Worm (Caenorhabditis elegans) whole organism, L4 larva: Measurements from ENCODE around the gene C24H10.4.

Source experiments
- D1046.2 ChIP-seq: fragments of 200-800 bp; sonication (Bioruptor generic); IDR thresholded peaks from 2 replicates; pipeline ENCODE4 v1.3.6; 2022; ENCODE audit warnings: missing genetic modification characterization, missing compliant biosample characterization
- F26F4.8 ChIP-seq: fragments of 200-800 bp; sonication (Bioruptor generic); conservative IDR thresholded peaks from 2 replicates; pipeline ENCODE4 v1.3.6; 2022; ENCODE audit warnings: missing genetic modification characterization, missing compliant biosample characterization
- F44E2.7 ChIP-seq: fragments of 200-800 bp; sonication (Bioruptor generic); IDR thresholded peaks from 2 replicates; pipeline ENCODE4 v2.1.2; 2022; ENCODE audit warnings: missing genetic modification characterization, missing compliant biosample characterization
- F49E8.2 ChIP-seq: sonication (generic microtip); optimal IDR thresholded peaks from 2 replicates; lab custom pipeline; 2016; ENCODE audit warnings: missing compliant biosample characterization, mild to moderate bottlenecking, missing genetic modification characterization, borderline replicate concordance
- T20F7.1 ChIP-seq: fragments of 200-800 bp; sonication (Bioruptor generic); optimal IDR thresholded peaks from 2 replicates; lab custom pipeline; 2018; ENCODE audit warnings: mild to moderate bottlenecking, missing genetic modification characterization, missing compliant biosample characterization
- Y105C5A.15 ChIP-seq: fragments of 200-800 bp; sonication (Bioruptor generic); IDR thresholded peaks from 2 replicates; pipeline ENCODE4 v1.3.6; 2022; ENCODE audit warnings: missing genetic modification characterization, missing compliant biosample characterization
- Y48G9A.11 ChIP-seq: fragments of 200-800 bp; sonication (Bioruptor generic); IDR thresholded peaks from 2 replicates; pipeline ENCODE4 v1.3.6; 2022; ENCODE audit warnings: missing genetic modification reagents, missing genetic modification characterization, missing compliant biosample characterization
- aha-1 ChIP-seq: fragments of 150-350 bp; peaks from one replicate; lab custom pipeline; 2014; ENCODE audit warnings: missing biosample characterization, missing genetic modification characterization
- attf-4 ChIP-seq: sonication (generic microtip); optimal IDR thresholded peaks from 3 replicates; lab custom pipeline; 2017; ENCODE audit warnings: missing biosample characterization, missing genetic modification characterization
- ceh-62 ChIP-seq: sonication (generic microtip); optimal IDR thresholded peaks from 2 replicates; lab custom pipeline; 2017; ENCODE audit warnings: missing biosample characterization, missing genetic modification characterization
- cey-2 ChIP-seq: sonication (generic microtip); optimal IDR thresholded peaks from 3 replicates; lab custom pipeline; 2017; ENCODE audit warnings: missing genetic modification characterization, mild to moderate bottlenecking, missing compliant biosample characterization, antibody characterized with exemption, borderline replicate concordance; ENCODE audit not compliant: insufficient read depth
- daf-16 ChIP-seq, 3 experiments: sonication (generic microtip); optimal IDR thresholded peaks; 2 replicates each; lab custom pipeline; 2016 to 2017; ENCODE audit warnings: missing genetic modification characterization in 3 of 3, missing genetic modification reagents in 3 of 3, mild to moderate bottlenecking in 2 of 3, missing compliant biosample characterization in 2 of 3, missing biosample characterization in 1 of 3, moderate library complexity in 1 of 3
- daf-19 ChIP-seq: fragments of 200-800 bp; sonication (Bioruptor generic); conservative IDR thresholded peaks from 2 replicates; pipeline ENCODE4 v1.3.6; 2022; ENCODE audit warnings: missing genetic modification characterization, missing compliant biosample characterization
- dmd-6 ChIP-seq: fragments of 200-800 bp; sonication (Bioruptor generic); IDR thresholded peaks from 2 replicates; pipeline ENCODE4 v1.3.6; 2022; ENCODE audit warnings: missing genetic modification reagents, missing genetic modification characterization, missing compliant biosample characterization
- dmd-8 ChIP-seq: fragments of 200-800 bp; sonication (Bioruptor generic); IDR thresholded peaks from 2 replicates; pipeline ENCODE4 v1.3.6; 2022; ENCODE audit warnings: missing genetic modification characterization, missing compliant biosample characterization
- dve-1 ChIP-seq: sonication (generic microtip); optimal IDR thresholded peaks from 2 replicates; lab custom pipeline; 2017; ENCODE audit warnings: antibody characterized with exemption, mild to moderate bottlenecking, missing genetic modification characterization, missing compliant biosample characterization; ENCODE audit not compliant: insufficient read depth
- hlh-11 ChIP-seq: fragments of 200-800 bp; sonication (Bioruptor generic); optimal IDR thresholded peaks from 2 replicates; lab custom pipeline; 2018; ENCODE audit warnings: mild to moderate bottlenecking, missing genetic modification characterization, missing compliant biosample characterization
- hlh-30 ChIP-seq: sonication (generic microtip); optimal IDR thresholded peaks from 2 replicates; lab custom pipeline; 2017; ENCODE audit warnings: antibody characterized with exemption, mild to moderate bottlenecking, missing genetic modification characterization, missing compliant biosample characterization; ENCODE audit not compliant: insufficient read depth
- jun-1 ChIP-seq: fragments of 150-350 bp; optimal IDR thresholded peaks from 2 replicates; lab custom pipeline; 2014; ENCODE audit warnings: missing biosample characterization, missing genetic modification reagents, missing genetic modification characterization
- lim-7 ChIP-seq: fragments of 200-800 bp; sonication (Bioruptor generic); IDR thresholded peaks from 2 replicates; pipeline ENCODE4 v1.3.6; 2022; ENCODE audit warnings: missing genetic modification characterization, missing compliant biosample characterization
- lin-1 ChIP-seq: fragments of 200-800 bp; sonication (Bioruptor generic); IDR thresholded peaks from 2 replicates; pipeline ENCODE4 v1.3.6; 2022; ENCODE audit warnings: missing genetic modification reagents, missing genetic modification characterization, missing compliant biosample characterization
- lin-13 ChIP-seq: fragments of 150-350 bp; optimal IDR thresholded peaks from 2 replicates; lab custom pipeline; 2014; ENCODE audit warnings: missing biosample characterization, missing genetic modification reagents, missing genetic modification characterization
- lin-15B ChIP-seq: fragments of 150-350 bp; sonication (generic microtip); optimal IDR thresholded peaks from 3 replicates; lab custom pipeline; 2014; ENCODE audit warnings: missing biosample characterization, missing genetic modification characterization
- lin-29 ChIP-seq: fragments of 200-800 bp; sonication (Bioruptor generic); IDR thresholded peaks from 2 replicates; pipeline ENCODE4 v1.3.6; 2022; ENCODE audit warnings: missing genetic modification reagents, missing genetic modification characterization, missing compliant biosample characterization
- lin-38 ChIP-seq: fragments of 200-800 bp; sonication (Bioruptor generic); IDR thresholded peaks from 2 replicates; pipeline ENCODE4 v1.3.6; 2022; ENCODE audit warnings: missing genetic modification reagents, missing genetic modification characterization, missing compliant biosample characterization
- mdt-29 ChIP-seq: fragments of 200-800 bp; sonication (Bioruptor generic); IDR thresholded peaks from 2 replicates; pipeline ENCODE4 v1.3.6; 2022; ENCODE audit warnings: missing genetic modification reagents, missing genetic modification characterization, missing compliant biosample characterization
- nhr-102 ChIP-seq: sonication (generic microtip); optimal IDR thresholded peaks from 2 replicates; lab custom pipeline; 2016; ENCODE audit warnings: mild to moderate bottlenecking, missing genetic modification characterization, moderate library complexity, missing compliant biosample characterization
- nhr-111 ChIP-seq: fragments of 200-800 bp; sonication (Bioruptor generic); optimal IDR thresholded peaks from 2 replicates; lab custom pipeline; 2018; ENCODE audit warnings: mild to moderate bottlenecking, missing genetic modification characterization, missing compliant biosample characterization
- nhr-237 ChIP-seq: sonication (generic microtip); optimal IDR thresholded peaks from 2 replicates; lab custom pipeline; 2017; ENCODE audit warnings: missing biosample characterization, missing genetic modification characterization
- nhr-41 ChIP-seq: fragments of 200-800 bp; sonication (Bioruptor generic); IDR thresholded peaks from 2 replicates; pipeline ENCODE4 v1.3.6; 2022; ENCODE audit warnings: missing genetic modification reagents, missing genetic modification characterization, missing compliant biosample characterization
- nhr-42 ChIP-seq: fragments of 200-800 bp; sonication (Bioruptor generic); IDR thresholded peaks from 2 replicates; pipeline ENCODE4 v1.3.6; 2022; ENCODE audit warnings: missing genetic modification characterization, missing compliant biosample characterization
- pha-4 ChIP-seq, 2 experiments: fragments of 150-350 bp in 1 of 2; fragments of 200-800 bp in 1 of 2; sonication (Bioruptor generic) in 1 of 2; IDR thresholded peaks in 1 of 2; optimal IDR thresholded peaks in 1 of 2; 2 replicates each; pipeline versions ENCODE4 v1.3.6 to Lab custom; 2014 to 2022; ENCODE audit warnings: missing genetic modification characterization in 2 of 2, missing genetic modification reagents in 2 of 2, missing biosample characterization in 1 of 2, missing compliant biosample characterization in 1 of 2
- sdz-12 ChIP-seq: fragments of 200-800 bp; sonication (Bioruptor generic); optimal IDR thresholded peaks from 2 replicates; lab custom pipeline; 2018; ENCODE audit warnings: mild to moderate bottlenecking, missing genetic modification characterization, missing compliant biosample characterization
- snpc-4 ChIP-seq: fragments of 150-350 bp; optimal IDR thresholded peaks from 2 replicates; lab custom pipeline; 2014; ENCODE audit warnings: missing biosample characterization, missing genetic modification characterization
- tag-97 ChIP-seq: fragments of 200-800 bp; sonication (Bioruptor generic); IDR thresholded peaks from 2 replicates; pipeline ENCODE4 v1.3.6; 2022; ENCODE audit warnings: missing genetic modification characterization, missing compliant biosample characterization
- zfp-3 ChIP-seq: fragments of 200-800 bp; sonication (Bioruptor generic); conservative IDR thresholded peaks from 2 replicates; pipeline ENCODE4 v1.3.6; 2022; ENCODE audit warnings: missing genetic modification reagents, missing genetic modification characterization, missing compliant biosample characterization

Gene C24H10.4

ce11 chrX:5059163-5059562 is at the start of gene C24H10.4:
TSS of gene C24H10.4 (minus strand) at chrX:5059263.
- TF ChIP-seq F44E2.7 (GFP tag; lab: Robert Waterston, UW) (no peak), hlh-11 (tag; lab: Kevin White, UChicago) (no peak), dmd-8 (GFP tag; lab: Robert Waterston, UW) (no peak), nhr-111 (GFP tag; lab: Kevin White, UChicago) (no peak), F49E8.2 (tag; lab: Kevin White, UChicago) (no peak), attf-4 (no peak), lin-15B (tag; lab: Kevin White, UChicago) (no peak), nhr-41 (GFP tag; lab: Robert Waterston, UW) (no peak), tag-97 (GFP tag; lab: Robert Waterston, UW) (no peak), snpc-4 (tag; lab: Kevin White, UChicago) (no peak), ceh-62 (tag; lab: Kevin White, UChicago) (no peak), daf-19 (GFP tag; lab: Robert Waterston, UW) (no peak), F26F4.8 (GFP tag; lab: Robert Waterston, UW) (no peak), cey-2 (tag; lab: Kevin White, UChicago) (no peak), nhr-237 (tag; lab: Kevin White, UChicago) (no peak), D1046.2 (no peak)

- TF ChIP-seq aha-1 (tag; lab: Kevin White, UChicago): peak; percentile 28
- no peak for TF ChIP-seq hlh-30 (tag; lab: Kevin White, UChicago)
These were observed 47.9 kb upstream of the C24H10.4 start, which contains the start of gene C42D8.9 for ce11 chrX:5106942-5107341. TSS of gene C42D8.9 (minus strand) at chrX:5107042.

- peak; percentile 35; the same call in 1 of the 2 replicates for TF ChIP-seq nhr-41 (GFP tag; lab: Robert Waterston, UW)
- no peak for TF ChIP-seq jun-1 (tag; lab: Kevin White, UChicago)
- TF ChIP-seq daf-16 (GFP tag; optimal IDR thresholded peaks at IDR 0.05; lab: Kevin White, UChicago): peak in 1 of 2 experiments; percentile 42
- TF ChIP-seq daf-16 (tag; optimal IDR thresholded peaks at IDR 0.05; lab: Kevin White, UChicago): no peak
- peak; percentile 21 for TF ChIP-seq lin-13
- peak; percentile 9; the same call in 1 of the 2 replicates for TF ChIP-seq pha-4 (GFP tag; IDR thresholded peaks at IDR 0.05; lab: Robert Waterston, UW)
- no peak for TF ChIP-seq pha-4 (tag; optimal IDR thresholded peaks at IDR 0.05; lab: Kevin White, UChicago)
- peak; percentile 63 for TF ChIP-seq T20F7.1 (GFP tag; lab: Kevin White, UChicago)
- peak; percentile 30 for TF ChIP-seq dve-1 (tag; lab: Kevin White, UChicago)
- TF ChIP-seq mdt-29: 0 out of 2 replicates have a peak, but pooled peaks have one; percentile 22
- no peak for TF ChIP-seq ceh-62 (tag; lab: Kevin White, UChicago)
- TF ChIP-seq Y105C5A.15 (GFP tag; lab: Robert Waterston, UW): peak; percentile 82; the same call in 1 of the 2 replicates
- TF ChIP-seq nhr-42 (GFP tag; lab: Robert Waterston, UW): no peak
- peak; percentile 95 for TF ChIP-seq zfp-3
- peak; percentile 45 for TF ChIP-seq lin-38
- TF ChIP-seq sdz-12 (GFP tag; lab: Kevin White, UChicago): no peak
- TF ChIP-seq dmd-6 (GFP tag; lab: Robert Waterston, UW): peak; percentile 24
- 0 out of 2 replicates have a peak, but pooled peaks have one; percentile 50 for TF ChIP-seq Y48G9A.11 (GFP tag; lab: Robert Waterston, UW)
- 0 out of 2 replicates have a peak, but pooled peaks have one; percentile 8 for TF ChIP-seq lim-7
- 0 out of 2 replicates have a peak, but pooled peaks have one; percentile 16 for TF ChIP-seq lin-1 (GFP tag; lab: Robert Waterston, UW)
- peak; percentile 17 for TF ChIP-seq nhr-102 (tag; lab: Kevin White, UChicago)
- TF ChIP-seq lin-29: no peak
- TF ChIP-seq, all 104 proteins: peak for 15
These were observed 47.2 kb upstream of the C24H10.4 start for ce11 chrX:5106187-5106694.
